Worm (Caenorhabditis elegans) whole organism, L3 larva: Measurements from ENCODE around the gene F14H12.2.

ENCODE experiments used
- nfya-1 ChIP-seq: sonication (generic microtip); optimal IDR thresholded peaks from 2 replicates; lab custom pipeline; 2017; ENCODE audit warnings: missing genetic modification characterization, mild to moderate bottlenecking, missing compliant biosample characterization, antibody characterized with exemption, moderate library complexity; ENCODE audit not compliant: insufficient read depth
- nhr-23 ChIP-seq: fragments of 150-350 bp; optimal IDR thresholded peaks from 2 replicates; lab custom pipeline; 2014; ENCODE audit warnings: missing biosample characterization, missing genetic modification reagents, missing genetic modification characterization
- unc-39 ChIP-seq: sonication (generic microtip); optimal IDR thresholded peaks from 4 replicates; lab custom pipeline; 2017; ENCODE audit warnings: missing biosample characterization, missing genetic modification characterization
- zag-1 ChIP-seq: fragments of 150-350 bp; optimal IDR thresholded peaks from 2 replicates; lab custom pipeline; 2014; ENCODE audit warnings: missing biosample characterization, missing genetic modification characterization
- ztf-11 ChIP-seq: fragments of 150-350 bp; optimal IDR thresholded peaks from 2 replicates; lab custom pipeline; 2014; ENCODE audit warnings: missing biosample characterization, missing genetic modification characterization

DNA sequence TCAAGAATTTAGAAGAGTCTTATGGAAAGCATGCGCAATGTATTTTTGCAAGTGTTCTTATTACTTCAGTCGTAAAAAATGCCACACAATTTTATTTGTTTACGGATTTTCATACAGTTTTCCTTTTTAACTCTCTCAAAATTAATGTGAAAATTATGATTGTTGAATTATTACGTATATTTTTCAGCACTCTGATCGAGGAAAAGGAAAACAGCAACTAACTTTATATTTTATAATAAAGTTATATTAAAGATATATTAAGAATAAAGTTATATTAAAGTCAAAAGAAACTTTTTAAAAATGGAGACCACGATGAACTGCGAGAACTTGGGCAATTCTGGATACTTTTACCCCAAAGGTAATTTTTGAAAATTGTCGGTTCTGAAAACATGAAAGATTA, at the start of gene F14H12.2:
- TF ChIP-seq unc-39 (tag; lab: Kevin White, UChicago) (no peak), nfya-1 (tag; lab: Kevin White, UChicago) (no peak), ztf-11 (tag; lab: Kevin White, UChicago) (no peak), nhr-23 (no peak), zag-1 (no peak)
